Worm (Caenorhabditis elegans): ENCODE measurements around the gene K06G5.3.

K06G5.3 gene

ce11 chrX:14243345-14243961 is 20.4 kb upstream of the K06G5.3 start, which contains the start of gene K04C1.3:
Gene K04C1.3 (minus strand): TSS chrX:14243395.
- TF ChIP-seq hif-1 (tag; optimal IDR thresholded peaks at IDR 0.05) (peak in 1 of 2 experiments; percentile 83), daf-16 (GFP tag; optimal IDR thresholded peaks at IDR 0.05) (no peak), daf-16 (tag; optimal IDR thresholded peaks at IDR 0.05) (peak; percentile 23), mdl-1 (tag; optimal IDR thresholded peaks at IDR 0.05) (no peak), daf-19 (GFP tag; conservative IDR thresholded peaks at IDR 0.05) (no peak)

DNA sequence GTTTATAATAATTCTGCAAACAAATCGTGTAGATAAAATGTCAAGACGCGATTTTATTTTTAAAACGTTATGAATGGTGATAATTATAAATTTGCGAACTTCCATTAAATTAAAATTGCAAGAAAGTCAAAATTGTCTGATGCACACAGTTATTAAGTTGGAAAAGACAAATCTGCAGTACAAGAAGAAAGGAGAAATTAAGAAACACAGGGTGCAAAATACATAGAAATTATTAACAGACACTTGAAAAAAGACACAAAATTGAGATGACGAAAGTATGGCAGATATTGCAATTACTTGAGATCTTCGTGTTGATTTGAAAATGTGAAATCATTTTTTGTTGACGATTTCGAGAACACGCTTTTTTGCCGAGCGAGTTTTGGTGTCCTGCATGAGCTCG is 18.5 kb upstream of the K06G5.3 start:
- no peak for TF ChIP-seq mxl-2 (GFP tag; conservative IDR thresholded peaks at IDR 0.05)
- peak; percentile 92 for TF ChIP-seq aha-1 (tag)

DNA sequence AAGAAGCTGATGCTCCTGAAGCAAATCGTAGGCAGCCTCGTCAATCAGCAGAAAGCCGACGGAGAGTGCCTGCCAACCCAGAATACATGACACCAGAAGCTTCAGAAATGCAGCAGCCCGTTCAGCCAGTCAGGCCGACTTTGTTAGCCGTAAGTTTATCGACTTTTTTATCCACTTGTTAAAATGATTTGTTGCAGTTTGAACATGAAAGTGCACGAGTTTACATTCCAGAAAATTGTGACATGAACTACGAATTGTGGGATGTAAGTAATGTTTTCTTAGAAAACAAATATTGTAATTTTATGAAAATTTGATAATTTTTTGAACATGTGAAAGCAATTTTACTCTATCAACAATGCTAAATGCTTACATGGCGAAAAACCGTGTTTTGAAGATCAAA is 17.1 kb upstream of the K06G5.3 start:
- TF ChIP-seq unc-62 (GFP tag; optimal IDR thresholded peaks at IDR 0.05 in 1 of 2) (peak in 1 of 2 experiments; percentile 93), unc-62 (tag; optimal IDR thresholded peaks at IDR 0.05) (no peak), mdl-1 (tag; optimal IDR thresholded peaks at IDR 0.05) (no peak), nhr-76 (tag; optimal IDR thresholded peaks at IDR 0.05) (no peak)

DNA sequence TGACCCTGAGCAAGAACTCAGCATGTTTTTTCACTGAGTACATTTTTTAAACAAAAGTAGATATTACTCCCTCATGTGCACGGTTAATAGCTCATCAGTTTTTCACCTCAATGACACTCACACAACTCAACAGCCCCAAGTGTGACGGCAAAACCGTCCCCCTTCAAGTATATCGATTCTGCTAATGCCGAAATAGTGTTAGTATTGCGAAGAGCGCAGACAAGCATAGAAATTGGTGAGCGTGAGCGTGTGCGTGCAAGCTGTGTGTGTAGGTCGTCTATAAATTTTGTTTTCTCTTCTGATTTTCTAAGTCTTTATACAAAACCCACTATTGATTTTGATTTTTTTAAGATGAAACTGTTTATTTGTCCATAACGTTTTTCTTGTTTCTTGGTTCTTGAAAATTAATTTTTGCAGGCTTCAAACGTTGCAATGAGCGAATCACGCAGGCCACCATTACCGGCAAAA is 15.3 kb upstream of the K06G5.3 start, which contains the start of gene K04C1.2:
TSS of gene K04C1.2 (plus strand) at position 418 of the 468 bp plus-strand sequence.
- TF ChIP-seq snpc-4 (tag; optimal IDR thresholded peaks at IDR 0.05): no peak
- peak; percentile 65 for TF ChIP-seq hlh-30 (tag; optimal IDR thresholded peaks at IDR 0.05; ENCODE audit: insufficient read depth)
- TF ChIP-seq dve-1 (tag; optimal IDR thresholded peaks at IDR 0.05; ENCODE audit: insufficient read depth): peak; percentile 85
- TF ChIP-seq dmd-6 (GFP tag; IDR thresholded peaks at IDR 0.05): peak; percentile 27; the same call in 1 of the 2 replicates
- TF ChIP-seq snpc-1.2 (GFP tag; IDR thresholded peaks at IDR 0.05): no peak
- TF ChIP-seq pha-4 (GFP tag; IDR thresholded peaks at IDR 0.05): no peak
- no peak for TF ChIP-seq pha-4 (tag; optimal IDR thresholded peaks at IDR 0.05)
- TF ChIP-seq aha-1 (tag): peak; percentile 96
- no peak for TF ChIP-seq ceh-32 (tag; optimal IDR thresholded peaks at IDR 0.05; ENCODE audit: poor library complexity)
- TF ChIP-seq ceh-28 (tag; optimal IDR thresholded peaks at IDR 0.05): peak; percentile 26
- TF ChIP-seq mdl-1 (tag; optimal IDR thresholded peaks at IDR 0.05): peak in 1 of 2 experiments; percentile 47
- no peak for TF ChIP-seq vab-7 (GFP tag; IDR thresholded peaks at IDR 0.05)
- TF ChIP-seq daf-16 (GFP tag; optimal IDR thresholded peaks at IDR 0.05): no peak
- peak; percentile 43 for TF ChIP-seq daf-16 (tag; optimal IDR thresholded peaks at IDR 0.05)
- no peak for TF ChIP-seq daf-19 (GFP tag; conservative IDR thresholded peaks at IDR 0.05)
- peak; percentile 37; the same call in 1 of the 2 replicates for TF ChIP-seq hmg-1.1 (GFP tag; IDR thresholded peaks at IDR 0.05)
- no peak for TF ChIP-seq unc-62 (GFP tag; optimal IDR thresholded peaks at IDR 0.05 in 1 of 2)
- no peak for TF ChIP-seq unc-62 (tag; optimal IDR thresholded peaks at IDR 0.05)
- peak; percentile 32 for TF ChIP-seq nhr-6 (tag; optimal IDR thresholded peaks at IDR 0.05)
- TF ChIP-seq lin-13 (GFP tag; optimal IDR thresholded peaks at IDR 0.05): peak; percentile 40
- peak; percentile 72 for TF ChIP-seq hlh-11 (tag; optimal IDR thresholded peaks at IDR 0.05)
- TF ChIP-seq mep-1 (tag; optimal IDR thresholded peaks at IDR 0.05): peak; percentile 70
- TF ChIP-seq rbr-2 (tag; optimal IDR thresholded peaks at IDR 0.05): peak; percentile 53
- no peak for TF ChIP-seq F26F4.8 (GFP tag; conservative IDR thresholded peaks at IDR 0.05)
- TF ChIP-seq lin-1 (GFP tag; IDR thresholded peaks at IDR 0.05): no peak
- TF ChIP-seq hif-1 (tag; optimal IDR thresholded peaks at IDR 0.05): peak in 1 of 2 experiments; percentile 30
- TF ChIP-seq dpl-1 (GFP tag; optimal IDR thresholded peaks at IDR 0.05): peak; percentile 11
- peak; percentile 42 for TF ChIP-seq nhr-28 (tag; optimal IDR thresholded peaks at IDR 0.05)
- TF ChIP-seq ztf-11 (tag; optimal IDR thresholded peaks at IDR 0.05): no peak
- TF ChIP-seq mes-2 (tag; optimal IDR thresholded peaks at IDR 0.05; ENCODE audit: poor library complexity, severe bottlenecking): peak; percentile 58
- no peak for TF ChIP-seq D1046.2 (GFP tag; IDR thresholded peaks at IDR 0.05)
- TF ChIP-seq nhr-77 (tag; optimal IDR thresholded peaks at IDR 0.05): peak; percentile 34

All from whole organism, L4 larva.